Fruit fly (Drosophila melanogaster) whole organism, adult: ENCODE measurements around the gene IntS6.

Source experiments
- CG11617 ChIP-seq: fragments of 200-800 bp; sonication (Bioruptor generic); optimal IDR thresholded peaks from 2 replicates; lab custom pipeline; 2017; ENCODE audit warnings: mild to moderate bottlenecking, missing biosample characterization, missing genetic modification reagents, missing genetic modification characterization
- CG12768 ChIP-seq: fragments of 200-800 bp; sonication (Bioruptor generic); optimal IDR thresholded peaks from 2 replicates; lab custom pipeline; 2017; ENCODE audit warnings: missing biosample characterization, missing genetic modification characterization, mild to moderate bottlenecking, moderate library complexity, missing genetic modification reagents
- CG14711 ChIP-seq: fragments of 200-800 bp; sonication (Bioruptor generic); optimal IDR thresholded peaks from 2 replicates; lab custom pipeline; 2018; ENCODE audit warnings: missing biosample characterization, mild to moderate bottlenecking, missing genetic modification characterization, moderate library complexity
- CG1620 ChIP-seq: fragments of 200-800 bp; sonication (Bioruptor generic); optimal IDR thresholded peaks from 2 replicates; lab custom pipeline; 2016; ENCODE audit warnings: missing biosample characterization, missing genetic modification characterization
- CG33017 ChIP-seq: fragments of 200-800 bp; sonication (Bioruptor generic); optimal IDR thresholded peaks from 2 replicates; lab custom pipeline; 2018; ENCODE audit warnings: missing biosample characterization, mild to moderate bottlenecking, missing genetic modification characterization, moderate library complexity
- CG5204 ChIP-seq: fragments of 200-800 bp; sonication (Bioruptor generic); optimal IDR thresholded peaks from 2 replicates; lab custom pipeline; 2016; ENCODE audit warnings: missing biosample characterization, missing genetic modification characterization
- CG7045 ChIP-seq: fragments of 200-800 bp; sonication (Bioruptor generic); optimal IDR thresholded peaks from 2 replicates; lab custom pipeline; 2017; ENCODE audit warnings: missing biosample characterization, mild to moderate bottlenecking, missing genetic modification characterization
- CG7101 ChIP-seq: fragments of 200-800 bp; sonication (Bioruptor generic); optimal IDR thresholded peaks from 2 replicates; lab custom pipeline; 2018; ENCODE audit warnings: missing biosample characterization, mild to moderate bottlenecking, missing genetic modification characterization, moderate library complexity
- Clk ChIP-seq: fragments of 200-800 bp; sonication (Bioruptor generic); optimal IDR thresholded peaks from 2 replicates; lab custom pipeline; 2017; ENCODE audit warnings: missing biosample characterization, missing genetic modification characterization
- Crg-1 ChIP-seq: fragments of 200-800 bp; sonication (Bioruptor generic); optimal IDR thresholded peaks from 2 replicates; lab custom pipeline; 2016; ENCODE audit warnings: missing biosample characterization, missing genetic modification characterization
- Hr96 ChIP-seq: fragments of 200-800 bp; sonication (Bioruptor generic); optimal IDR thresholded peaks from 2 replicates; lab custom pipeline; 2016; ENCODE audit warnings: missing biosample characterization, missing genetic modification characterization
- Mnt ChIP-seq: fragments of 200-800 bp; sonication (Bioruptor generic); optimal IDR thresholded peaks from 2 replicates; lab custom pipeline; 2016; ENCODE audit warnings: missing biosample characterization, mild to moderate bottlenecking, missing genetic modification characterization
- bab1 ChIP-seq: fragments of 200-800 bp; sonication (Bioruptor generic); optimal IDR thresholded peaks from 3 replicates; lab custom pipeline; 2019; ENCODE audit warnings: missing biosample characterization, mild to moderate bottlenecking, missing genetic modification characterization, moderate library complexity
- cic ChIP-seq: fragments of 200-800 bp; sonication (Bioruptor generic); optimal IDR thresholded peaks from 2 replicates; lab custom pipeline; 2017; ENCODE audit warnings: missing biosample characterization, mild to moderate bottlenecking, missing genetic modification characterization, moderate library complexity
- cnc ChIP-seq, 2 experiments: fragments of >200 bp; optimal IDR thresholded peaks; 2 replicates each; lab custom pipeline; 2017
- kay ChIP-seq: fragments of 200-800 bp; sonication (Bioruptor generic); peaks from one replicate; lab custom pipeline; 2016; ENCODE audit warnings: missing biosample characterization, missing genetic modification characterization, borderline replicate concordance
- ovo ChIP-seq: fragments of 200-800 bp; sonication (Bioruptor generic); optimal IDR thresholded peaks from 2 replicates; lab custom pipeline; 2016; ENCODE audit warnings: missing biosample characterization, missing genetic modification characterization
- pad ChIP-seq: fragments of 200-800 bp; sonication (Bioruptor generic); optimal IDR thresholded peaks from 3 replicates; lab custom pipeline; 2017; ENCODE audit warnings: missing biosample characterization, missing genetic modification characterization, mild to moderate bottlenecking, moderate library complexity, missing genetic modification reagents
- tj ChIP-seq: fragments of 200-800 bp; sonication (Bioruptor generic); optimal IDR thresholded peaks from 3 replicates; lab custom pipeline; 2017; ENCODE audit warnings: missing biosample characterization, mild to moderate bottlenecking, missing genetic modification characterization, moderate library complexity
- toe ChIP-seq: fragments of 200-800 bp; sonication (Bioruptor generic); optimal IDR thresholded peaks from 2 replicates; lab custom pipeline; 2016; ENCODE audit warnings: missing biosample characterization, missing genetic modification characterization

The IntS6 gene

DNA sequence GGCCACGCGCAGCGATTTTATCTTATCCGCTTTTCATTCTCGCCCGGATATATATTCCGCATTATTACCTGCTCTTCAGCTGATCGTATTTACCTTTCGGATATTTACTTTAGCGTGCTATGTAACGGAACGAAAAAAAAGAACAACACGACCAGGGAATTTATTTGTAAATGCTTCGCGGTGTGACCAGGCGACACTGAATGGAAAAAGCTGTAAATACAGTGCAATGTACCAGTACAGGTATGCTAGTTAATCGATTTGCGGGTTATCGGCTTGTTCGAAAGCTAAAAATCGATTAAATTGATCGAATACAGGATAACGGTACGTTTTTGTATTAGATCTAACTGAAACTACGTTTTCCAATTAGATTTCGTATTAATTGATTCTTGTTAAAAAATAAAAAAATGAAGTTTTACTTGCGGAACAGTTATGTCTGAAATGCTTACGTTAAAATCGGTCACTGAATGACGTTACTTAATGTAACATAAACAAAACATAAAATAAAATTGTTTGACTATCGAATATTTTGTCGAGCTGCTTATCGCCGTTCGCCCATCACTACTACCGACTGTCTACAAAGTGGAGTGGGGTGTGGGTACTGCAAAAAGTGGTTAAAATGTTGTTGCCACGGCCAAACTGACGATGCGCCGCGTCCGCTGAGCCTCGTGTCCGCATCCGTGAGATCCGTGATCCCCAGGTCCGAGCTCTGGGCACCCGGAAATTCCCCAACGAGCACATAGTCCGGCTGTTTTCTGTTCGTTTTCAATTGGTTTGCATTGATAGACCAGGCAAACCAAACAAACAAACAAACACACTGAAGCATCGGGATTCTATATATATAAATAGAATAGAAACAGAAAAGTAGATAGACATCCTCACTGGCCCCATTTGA, 17.2 kb upstream of the IntS6 start, which contains the start of the genes MAPk-Ak2 and CG42699:
Gene MAPk-Ak2, minus strand, starts transcription at position 203 of the 892 bp plus-strand sequence.
Gene CG42699, plus strand, starts transcription at position 553 of the 892 bp plus-strand sequence.
- peak; percentile 95 for TF ChIP-seq CG1620 (GFP tag; lab: Kevin White, UChicago)
- TF ChIP-seq Mnt (GFP tag; lab: Kevin White, UChicago): peak; percentile 94
- peak; percentile 98 for TF ChIP-seq ovo (GFP tag; lab: Kevin White, UChicago)
- TF ChIP-seq tj: peak; percentile 59
- TF ChIP-seq CG5204 (GFP tag; lab: Kevin White, UChicago): no peak
- peak; percentile 90 for TF ChIP-seq CG11617 (GFP tag; lab: Kevin White, UChicago)
- peak; percentile 97 for TF ChIP-seq Crg-1 (GFP tag; lab: Kevin White, UChicago)
- TF ChIP-seq Clk: peak; percentile 28
- peak; percentile 59 for TF ChIP-seq CG7045 (GFP tag; lab: Kevin White, UChicago)
- peak; percentile 89 for TF ChIP-seq cic
- TF ChIP-seq cnc (optimal IDR thresholded peaks at IDR 0.05; lab: Kevin White, UChicago): no peak
- peak; percentile 85 for TF ChIP-seq kay (GFP tag; lab: Kevin White, UChicago)
- peak; percentile 56 for TF ChIP-seq CG33017 (tag; lab: Kevin White, UChicago)
- peak; percentile 52 for TF ChIP-seq toe (GFP tag; lab: Kevin White, UChicago)
- no peak for TF ChIP-seq Hr96 (GFP tag; lab: Kevin White, UChicago)
- TF ChIP-seq CG12768 (GFP tag; lab: Kevin White, UChicago): peak; percentile 86
- peak; percentile 70 for TF ChIP-seq CG14711 (tag; lab: Kevin White, UChicago)
- peak; percentile 63 for TF ChIP-seq bab1 (GFP tag; lab: Kevin White, UChicago)
- TF ChIP-seq CG7101 (tag; lab: Kevin White, UChicago): peak; percentile 90
- TF ChIP-seq pad (GFP tag; lab: Kevin White, UChicago): peak; percentile 77

DNA sequence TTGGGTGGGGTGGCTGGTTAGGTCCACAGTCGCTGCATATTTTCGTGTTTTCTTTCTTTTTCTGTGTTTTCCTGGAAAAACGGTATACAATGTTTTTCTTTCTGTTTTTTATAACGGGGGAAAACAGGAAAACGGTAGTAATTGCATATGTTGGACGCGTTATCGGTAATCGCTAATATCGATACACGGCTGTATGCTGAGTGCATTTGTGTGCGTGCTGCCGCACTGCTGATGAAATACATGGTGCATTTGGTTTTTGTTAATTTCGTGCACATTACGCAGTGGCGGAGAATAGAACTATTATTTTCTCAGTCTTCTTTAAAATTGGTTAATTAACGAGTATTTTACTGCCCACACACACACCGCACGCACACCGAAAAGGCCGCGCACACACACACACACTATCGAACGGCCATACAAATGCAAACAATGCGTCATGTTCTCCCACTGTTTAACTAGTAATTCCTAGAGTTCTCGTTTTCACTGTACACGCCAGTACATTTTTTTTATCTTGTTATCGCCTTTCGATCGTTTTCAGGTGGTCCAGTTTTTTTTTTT, 16.5 kb upstream of the IntS6 start:
- TF ChIP-seq CG7045 (GFP tag; lab: Kevin White, UChicago) (no peak), tj (no peak), toe (GFP tag; lab: Kevin White, UChicago) (no peak), kay (GFP tag; lab: Kevin White, UChicago) (no peak), pad (GFP tag; lab: Kevin White, UChicago) (no peak), bab1 (GFP tag; lab: Kevin White, UChicago) (no peak), ovo (GFP tag; lab: Kevin White, UChicago) (no peak), CG12768 (GFP tag; lab: Kevin White, UChicago) (no peak), Clk (no peak), CG11617 (GFP tag; lab: Kevin White, UChicago) (no peak), CG1620 (GFP tag; lab: Kevin White, UChicago) (no peak)

DNA sequence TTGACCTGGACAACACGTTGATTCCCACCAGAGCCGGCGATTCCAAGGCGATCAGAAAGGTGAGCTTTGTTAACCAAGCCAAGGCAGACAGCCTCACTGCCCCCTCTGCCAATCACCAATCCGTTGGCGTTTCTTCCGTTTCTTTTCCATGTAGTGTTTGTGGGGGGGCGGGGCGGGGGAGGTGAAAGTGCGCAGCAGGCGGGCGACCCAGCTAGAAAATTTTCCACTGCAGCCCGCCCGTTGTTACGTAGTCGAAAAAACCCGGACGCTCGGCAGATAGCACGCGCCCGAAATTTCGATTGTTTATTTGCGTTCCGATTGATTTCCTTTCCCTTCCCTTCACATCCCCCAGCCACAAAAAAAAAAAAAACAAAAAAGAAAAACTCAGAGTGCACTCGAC, 9.1 kb upstream of the IntS6 start:
- TF ChIP-seq ovo (GFP tag; lab: Kevin White, UChicago) (no peak), CG33017 (tag; lab: Kevin White, UChicago) (no peak), CG1620 (GFP tag; lab: Kevin White, UChicago) (no peak), Hr96 (GFP tag; lab: Kevin White, UChicago) (no peak), CG7045 (GFP tag; lab: Kevin White, UChicago) (no peak), CG11617 (GFP tag; lab: Kevin White, UChicago) (no peak), CG5204 (GFP tag; lab: Kevin White, UChicago) (no peak), Mnt (GFP tag; lab: Kevin White, UChicago) (no peak), cic (no peak), Crg-1 (GFP tag; lab: Kevin White, UChicago) (no peak), pad (GFP tag; lab: Kevin White, UChicago) (no peak), toe (GFP tag; lab: Kevin White, UChicago) (no peak)

DNA sequence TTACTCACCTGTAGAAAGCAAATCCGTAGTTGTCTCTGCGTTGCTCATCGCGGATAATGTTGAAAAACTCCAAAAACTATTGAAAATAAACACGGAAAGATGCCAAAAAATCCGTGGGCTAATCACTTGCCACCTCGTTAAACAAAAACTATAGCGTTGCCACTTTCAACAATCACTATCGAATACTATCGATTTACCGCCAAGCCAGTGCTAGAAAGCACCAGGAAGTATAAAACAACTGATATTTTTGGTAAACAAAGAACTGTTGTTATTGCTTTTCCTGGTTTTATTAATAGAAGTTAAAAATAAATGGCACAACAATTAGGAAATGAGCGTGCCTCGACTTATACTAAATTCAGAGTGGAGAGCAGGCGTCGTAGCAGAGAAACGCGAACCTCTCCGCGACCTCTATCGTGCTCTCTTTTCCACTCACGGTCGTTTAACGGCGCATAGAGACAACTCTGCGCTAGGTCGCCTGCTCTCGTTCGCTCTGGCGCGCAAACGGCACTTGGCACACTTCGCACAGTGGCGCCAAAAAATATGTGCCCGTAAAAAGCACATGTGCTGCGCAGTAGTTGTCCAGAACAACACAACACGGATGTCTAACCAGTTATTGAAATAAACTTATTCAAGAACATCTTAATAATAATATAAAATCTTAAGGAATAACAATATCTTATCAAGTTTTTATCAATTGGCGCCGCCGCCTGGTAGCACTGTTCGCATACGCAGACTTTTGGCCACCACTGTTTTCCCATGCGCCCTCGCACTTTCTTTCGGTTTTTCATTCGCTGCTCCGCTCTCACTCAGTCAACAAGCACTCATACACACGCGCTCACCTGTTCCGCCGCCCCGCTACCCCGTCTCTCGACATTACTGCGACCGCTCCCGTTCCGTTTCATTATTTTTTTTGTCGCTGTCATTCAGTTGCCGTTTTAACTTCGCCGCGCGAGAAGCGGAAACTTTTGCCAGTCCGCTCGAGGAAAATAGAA, 8.1 kb upstream of the IntS6 start, which contains the start of the genes lin-52 and CG15771:
Gene lin-52, minus strand, starts transcription at position 122 of the 992 bp plus-strand sequence.
Gene CG15771, plus strand, starts transcription at position 738 of the 992 bp plus-strand sequence.
- peak; percentile 95 for TF ChIP-seq kay (GFP tag; lab: Kevin White, UChicago)
- peak; percentile 97 for TF ChIP-seq CG7101 (tag; lab: Kevin White, UChicago)
- TF ChIP-seq CG5204 (GFP tag; lab: Kevin White, UChicago): peak; percentile 90
- peak; percentile 92 for TF ChIP-seq CG14711 (tag; lab: Kevin White, UChicago)
- TF ChIP-seq CG12768 (GFP tag; lab: Kevin White, UChicago): peak; percentile 95
- peak; percentile 93 for TF ChIP-seq CG33017 (tag; lab: Kevin White, UChicago)
- peak; percentile 85 for TF ChIP-seq toe (GFP tag; lab: Kevin White, UChicago)
- TF ChIP-seq CG11617 (GFP tag; lab: Kevin White, UChicago): peak; percentile 99
- peak; percentile 89 for TF ChIP-seq cic
- peak; percentile 91 for TF ChIP-seq Hr96 (GFP tag; lab: Kevin White, UChicago)
- TF ChIP-seq Clk: peak; percentile 92
- peak; percentile 100 for TF ChIP-seq Mnt (GFP tag; lab: Kevin White, UChicago)
- TF ChIP-seq pad (GFP tag; lab: Kevin White, UChicago): peak; percentile 93
- peak; percentile 97 for TF ChIP-seq bab1 (GFP tag; lab: Kevin White, UChicago)
- TF ChIP-seq CG1620 (GFP tag; lab: Kevin White, UChicago): peak; percentile 92
- no peak for TF ChIP-seq cnc (optimal IDR thresholded peaks at IDR 0.05; lab: Kevin White, UChicago)
- peak; percentile 98 for TF ChIP-seq ovo (GFP tag; lab: Kevin White, UChicago)
- peak; percentile 94 for TF ChIP-seq CG7045 (GFP tag; lab: Kevin White, UChicago)
- TF ChIP-seq Crg-1 (GFP tag; lab: Kevin White, UChicago): peak; percentile 87
- TF ChIP-seq tj: peak; percentile 93
